Worm (Caenorhabditis elegans) whole organism, L2 larva: ENCODE data around the gene ptp-5.1.

Experiments
- C34F6.9 ChIP-seq: fragments of 150-350 bp; optimal IDR thresholded peaks from 2 replicates; lab custom pipeline; 2014; ENCODE audit warnings: missing biosample characterization, missing genetic modification characterization
- F13H6.1 ChIP-seq: sonication (generic microtip); optimal IDR thresholded peaks from 2 replicates; lab custom pipeline; 2016; ENCODE audit warnings: missing genetic modification characterization, missing compliant biosample characterization
- alr-1 ChIP-seq: fragments of 150-350 bp; optimal IDR thresholded peaks from 2 replicates; lab custom pipeline; 2014; ENCODE audit warnings: missing biosample characterization, missing genetic modification characterization
- ama-1 ChIP-seq: fragments of 150-350 bp; optimal IDR thresholded peaks from 2 replicates; lab custom pipeline; 2018; ENCODE audit warnings: inconsistent platforms
- blmp-1 ChIP-seq: sonication (generic microtip); optimal IDR thresholded peaks from 2 replicates; lab custom pipeline; 2017; ENCODE audit warnings: missing genetic modification characterization, mild to moderate bottlenecking, missing compliant biosample characterization, antibody characterized with exemption, moderate library complexity; ENCODE audit not compliant: insufficient read depth
- ceh-82 ChIP-seq: fragments of 150-350 bp; optimal IDR thresholded peaks from 2 replicates; lab custom pipeline; 2014; ENCODE audit warnings: missing biosample characterization, missing genetic modification characterization
- crh-2 ChIP-seq: sonication (generic microtip); optimal IDR thresholded peaks from 2 replicates; lab custom pipeline; 2017; ENCODE audit warnings: missing biosample characterization, missing genetic modification characterization
- dmd-4 ChIP-seq: sonication (generic microtip); optimal IDR thresholded peaks from 2 replicates; lab custom pipeline; 2017; ENCODE audit warnings: missing biosample characterization, missing genetic modification characterization
- elt-1 ChIP-seq: fragments of 150-350 bp; optimal IDR thresholded peaks from 2 replicates; lab custom pipeline; 2014; ENCODE audit warnings: missing biosample characterization, missing genetic modification characterization
- elt-3 ChIP-seq: sonication (generic microtip); optimal IDR thresholded peaks from 2 replicates; lab custom pipeline; 2017; ENCODE audit warnings: missing biosample characterization, missing genetic modification characterization
- fos-1 ChIP-seq: fragments of 150-350 bp; optimal IDR thresholded peaks from 2 replicates; lab custom pipeline; 2014; ENCODE audit warnings: missing biosample characterization, missing genetic modification characterization
- lin-11 ChIP-seq: fragments of 150-350 bp; sonication (generic microtip); optimal IDR thresholded peaks from 2 replicates; lab custom pipeline; 2014; ENCODE audit warnings: missing biosample characterization, missing genetic modification characterization, inconsistent platforms, mixed read lengths
- lin-13 ChIP-seq: fragments of 150-350 bp; optimal IDR thresholded peaks from 2 replicates; lab custom pipeline; 2014; ENCODE audit warnings: missing biosample characterization, missing genetic modification reagents, missing genetic modification characterization
- lsy-2 ChIP-seq, 2 experiments: fragments of 150-350 bp in 1 of 2; sonication (generic microtip) in 1 of 2; optimal IDR thresholded peaks; 2 replicates each; lab custom pipeline; 2014 to 2017; ENCODE audit warnings: missing biosample characterization in 2 of 2, missing genetic modification characterization in 2 of 2
- mab-5 ChIP-seq: fragments of 150-350 bp; optimal IDR thresholded peaks from 2 replicates; lab custom pipeline; 2014; ENCODE audit warnings: missing biosample characterization, missing genetic modification characterization
- mbf-1 ChIP-seq: sonication (generic microtip); optimal IDR thresholded peaks from 2 replicates; lab custom pipeline; 2017; ENCODE audit warnings: missing biosample characterization, missing genetic modification characterization
- mdl-1 ChIP-seq, 2 experiments: fragments of 150-350 bp in 1 of 2; sonication (generic microtip) in 1 of 2; optimal IDR thresholded peaks; 2 replicates each; lab custom pipeline; 2017; ENCODE audit warnings: missing biosample characterization in 2 of 2, missing genetic modification characterization in 2 of 2
- nhr-11 ChIP-seq: fragments of 150-350 bp; optimal IDR thresholded peaks from 2 replicates; lab custom pipeline; 2014; ENCODE audit warnings: missing biosample characterization, missing genetic modification characterization
- nhr-12 ChIP-seq: fragments of 150-350 bp; optimal IDR thresholded peaks from 2 replicates; lab custom pipeline; 2014; ENCODE audit warnings: missing biosample characterization, missing genetic modification characterization
- nhr-129 ChIP-seq: fragments of 150-350 bp; optimal IDR thresholded peaks from 2 replicates; lab custom pipeline; 2014; ENCODE audit warnings: missing biosample characterization, missing genetic modification characterization
- nhr-21 ChIP-seq: fragments of 150-350 bp; optimal IDR thresholded peaks from 2 replicates; lab custom pipeline; 2014; ENCODE audit warnings: missing biosample characterization, missing genetic modification characterization
- nhr-6 ChIP-seq: fragments of 150-350 bp; optimal IDR thresholded peaks from 2 replicates; lab custom pipeline; 2014; ENCODE audit warnings: missing biosample characterization, missing genetic modification characterization
- sem-4 ChIP-seq: fragments of 150-350 bp; optimal IDR thresholded peaks from 2 replicates; lab custom pipeline; 2014; ENCODE audit warnings: missing biosample characterization, missing genetic modification reagents, missing genetic modification characterization
- sma-3 ChIP-seq: sonication (generic microtip); optimal IDR thresholded peaks from 2 replicates; lab custom pipeline; 2016; ENCODE audit warnings: missing genetic modification reagents, missing genetic modification characterization, missing compliant biosample characterization
- sma-9 ChIP-seq, 2 experiments: fragments of 150-350 bp in 1 of 2; sonication (generic microtip) in 1 of 2; optimal IDR thresholded peaks; 2 replicates each; lab custom pipeline; 2014 to 2016; ENCODE audit warnings: missing genetic modification characterization in 2 of 2, mild to moderate bottlenecking in 1 of 2, missing biosample characterization in 1 of 2, missing compliant biosample characterization in 1 of 2, missing genetic modification reagents in 1 of 2, moderate library complexity in 1 of 2
- unc-39 ChIP-seq: fragments of 150-350 bp; optimal IDR thresholded peaks from 2 replicates; lab custom pipeline; 2014; ENCODE audit warnings: missing biosample characterization, missing genetic modification characterization
- unc-55 ChIP-seq: fragments of 150-350 bp; sonication (generic microtip); optimal IDR thresholded peaks from 3 replicates; lab custom pipeline; 2014; ENCODE audit warnings: missing biosample characterization, missing genetic modification reagents, missing genetic modification characterization
- zag-1 ChIP-seq: fragments of 150-350 bp; optimal IDR thresholded peaks from 2 replicates; lab custom pipeline; 2014; ENCODE audit warnings: missing biosample characterization, missing genetic modification characterization
- ztf-11 ChIP-seq: sonication (generic microtip); optimal IDR thresholded peaks from 2 replicates; lab custom pipeline; 2017; ENCODE audit warnings: missing biosample characterization, missing genetic modification characterization
- ztf-4 ChIP-seq: fragments of 150-350 bp; optimal IDR thresholded peaks from 2 replicates; lab custom pipeline; 2014; ENCODE audit warnings: missing biosample characterization, missing genetic modification characterization

The ptp-5.1 gene

DNA sequence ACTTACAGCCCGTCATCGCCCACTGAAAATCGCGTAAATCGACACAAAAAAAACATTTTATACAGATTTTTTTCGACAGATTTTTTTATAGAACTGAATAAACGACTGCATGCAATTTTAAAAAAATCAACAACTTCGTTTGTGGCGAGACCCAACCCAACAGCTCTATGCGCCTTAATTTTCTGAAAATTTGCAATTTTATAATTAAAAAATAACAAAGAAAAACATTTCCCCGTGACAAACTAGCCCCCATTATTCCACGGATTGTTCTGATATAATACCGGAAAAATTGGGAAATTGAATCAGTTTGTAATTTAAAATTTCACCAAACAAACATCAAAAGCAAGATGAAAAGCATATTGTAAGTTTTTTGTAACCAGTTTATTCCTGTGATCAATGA, at the start of gene ptp-5.1:
Gene ptp-5.1, plus strand, starts transcription at position 301 of the 400 bp plus-strand sequence.
- TF ChIP-seq mbf-1 (tag; lab: Kevin White, UChicago) = no peak
- no peak for TF ChIP-seq elt-1
- no peak for TF ChIP-seq nhr-129 (tag; lab: Kevin White, UChicago)
- no peak for TF ChIP-seq nhr-6 (tag; lab: Kevin White, UChicago)
- TF ChIP-seq F13H6.1 (tag; lab: Kevin White, UChicago) = no peak
- no peak for TF ChIP-seq ztf-4
- no peak for TF ChIP-seq nhr-11 (tag; lab: Kevin White, UChicago)
- TF ChIP-seq nhr-12 = no peak
- TF ChIP-seq dmd-4 = no peak
- no peak for TF ChIP-seq alr-1 (tag; lab: Kevin White, UChicago)
- no peak for TF ChIP-seq sem-4 (tag; lab: Kevin White, UChicago)
- no peak for TF ChIP-seq zag-1 (tag; lab: Kevin White, UChicago)
- TF ChIP-seq ztf-11 (tag; lab: Kevin White, UChicago) = no peak
- TF ChIP-seq lin-13 (GFP tag; lab: Kevin White, UChicago) = no peak
- TF ChIP-seq lin-11 (tag; lab: Kevin White, UChicago) = no peak
- TF ChIP-seq ama-1 = no peak

DNA sequence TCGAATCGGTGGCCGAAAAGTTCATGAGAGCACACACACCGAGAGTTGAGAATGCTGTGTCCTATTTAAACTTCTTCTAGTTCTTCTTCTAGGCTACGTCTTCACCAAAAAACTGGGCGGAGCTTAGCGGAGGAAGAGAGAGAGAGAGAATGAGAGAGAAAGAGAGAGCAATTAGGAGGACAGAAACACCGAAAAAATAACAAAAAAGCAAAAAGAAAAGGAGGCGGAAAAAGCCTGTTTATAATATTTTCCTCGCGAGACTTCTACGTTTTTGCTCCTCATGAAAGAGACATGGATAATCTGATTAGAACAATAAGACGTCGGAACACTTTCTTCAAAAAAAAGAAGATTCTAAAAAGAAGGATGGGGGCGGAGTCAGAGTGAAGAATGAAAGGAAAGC, 44.1 kb upstream of the ptp-5.1 start, which contains the start of gene tkr-3:
Gene tkr-3, minus strand, starts transcription at position 101 of the 400 bp plus-strand sequence.
- no peak for TF ChIP-seq ama-1
- TF ChIP-seq, all 48 proteins: peak for 0

DNA sequence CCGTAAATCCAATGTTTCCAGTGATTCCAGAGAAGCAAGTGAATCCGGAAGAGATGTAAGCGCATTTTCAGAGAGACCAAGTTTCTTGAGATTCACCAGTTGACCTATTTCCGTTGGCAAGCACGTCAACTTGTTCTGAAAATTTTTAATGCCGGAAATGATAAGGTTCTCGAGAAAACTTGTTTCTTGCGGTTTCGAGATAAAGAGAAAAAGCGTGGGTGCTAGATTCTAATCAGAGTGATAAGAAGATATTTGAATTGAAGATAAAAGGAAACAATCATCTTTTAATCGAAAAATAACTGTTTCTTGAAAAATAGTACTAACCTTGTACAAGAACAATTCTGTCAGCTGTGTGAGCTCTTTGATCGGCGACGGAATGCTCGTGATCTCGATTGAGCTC, 34.3 kb upstream of the ptp-5.1 start:
- TF ChIP-seq fos-1 (tag; lab: Kevin White, UChicago) (peak; percentile 45), elt-3 (tag; lab: Kevin White, UChicago) (no peak)

DNA sequence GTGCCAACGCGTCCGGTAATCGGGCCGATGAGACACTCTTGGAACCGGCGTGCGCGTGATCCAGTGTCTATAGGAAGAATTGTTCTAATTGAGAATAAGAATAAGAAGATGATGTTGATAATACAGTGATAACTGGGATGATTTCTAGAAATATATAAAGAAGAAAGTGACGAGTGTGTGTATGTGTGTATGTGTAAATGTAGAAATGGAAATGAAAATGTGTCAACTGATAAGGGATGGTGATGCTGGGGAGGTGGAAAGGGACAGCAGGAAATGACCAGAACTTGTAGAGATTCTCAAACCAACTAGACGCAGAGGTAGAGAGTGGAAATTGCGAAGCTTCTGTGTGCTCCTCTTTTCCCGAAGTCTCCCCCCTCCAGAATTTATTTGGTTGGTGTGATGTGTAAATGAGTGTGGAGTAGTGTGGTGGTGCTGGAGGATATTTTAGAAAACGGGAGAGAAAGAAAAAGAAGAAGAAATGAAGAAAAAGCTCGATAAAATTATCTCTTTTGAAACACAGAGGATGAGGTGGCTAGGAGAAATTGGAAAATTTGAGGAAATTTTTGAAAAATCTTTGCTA, 32.2 kb upstream of the ptp-5.1 start:
- TF ChIP-seq dmd-4 = no peak
- TF ChIP-seq lsy-2 (tag; optimal IDR thresholded peaks at IDR 0.05; lab: Kevin White, UChicago) = peak in 1 of 2 experiments; percentile 44
- no peak for TF ChIP-seq ceh-82
- peak; percentile 91 for TF ChIP-seq fos-1 (tag; lab: Kevin White, UChicago)
- peak; percentile 43 for TF ChIP-seq nhr-21 (tag; lab: Kevin White, UChicago)
- TF ChIP-seq sma-3 = peak; percentile 27
- TF ChIP-seq C34F6.9 (tag; lab: Kevin White, UChicago) = peak; percentile 41
- no peak for TF ChIP-seq ama-1
- peak; percentile 41 for TF ChIP-seq F13H6.1 (tag; lab: Kevin White, UChicago)
- peak; percentile 24 for TF ChIP-seq nhr-129 (tag; lab: Kevin White, UChicago)
- TF ChIP-seq zag-1 (tag; lab: Kevin White, UChicago) = peak; percentile 7
- peak; percentile 26 for TF ChIP-seq sma-9 (GFP tag; optimal IDR thresholded peaks at IDR 0.05; lab: Kevin White, UChicago)
- no peak for TF ChIP-seq sma-9 (tag; optimal IDR thresholded peaks at IDR 0.05; lab: Kevin White, UChicago)
- TF ChIP-seq crh-2 = peak; percentile 33
- peak; percentile 79 for TF ChIP-seq blmp-1
- TF ChIP-seq unc-55 (GFP tag; lab: Kevin White, UChicago) = peak; percentile 49

DNA sequence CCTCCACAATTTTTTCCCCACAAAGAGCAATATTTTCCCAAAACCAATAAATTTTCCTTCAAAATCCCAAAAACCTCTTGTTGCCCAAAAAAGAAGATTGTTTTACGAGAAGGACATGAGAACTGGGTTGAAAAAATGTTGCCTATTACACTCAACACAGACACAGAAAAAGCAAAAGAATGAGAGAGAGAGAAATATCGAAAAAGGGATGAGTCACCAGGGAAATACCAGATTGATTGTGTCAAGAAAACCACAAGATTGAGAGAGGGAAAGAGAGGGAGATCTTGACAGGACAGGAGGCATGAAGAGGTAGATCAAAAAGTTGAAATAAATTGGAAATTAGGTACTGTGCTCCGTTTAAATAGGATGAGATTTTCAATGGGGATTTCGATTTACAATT, 31.3 kb upstream of the ptp-5.1 start:
- TF ChIP-seq C34F6.9 (tag; lab: Kevin White, UChicago) (peak; percentile 24), mab-5 (tag; lab: Kevin White, UChicago) (peak; percentile 34), nhr-129 (tag; lab: Kevin White, UChicago) (peak; percentile 9), mdl-1 (tag; optimal IDR thresholded peaks at IDR 0.05; lab: Kevin White, UChicago) (no peak), fos-1 (tag; lab: Kevin White, UChicago) (peak; percentile 90), lsy-2 (tag; optimal IDR thresholded peaks at IDR 0.05; lab: Kevin White, UChicago) (peak in 1 of 2 experiments; percentile 12), crh-2 (no peak)

ce11 chrIV:5136523-5136922, 29.6 kb upstream of the ptp-5.1 start:
- no peak for TF ChIP-seq nhr-11 (tag; lab: Kevin White, UChicago)
- no peak for TF ChIP-seq unc-39 (tag; lab: Kevin White, UChicago)
- peak; percentile 5 for TF ChIP-seq sma-3
